Worm (Caenorhabditis elegans) whole organism, L2 larva: ENCODE data around the gene aakg-4.

Experiments used
- C34F6.9 ChIP-seq: fragments of 150-350 bp; optimal IDR thresholded peaks from 2 replicates; lab custom pipeline; 2014; ENCODE audit warnings: missing biosample characterization, missing genetic modification characterization
- R02D3.7 ChIP-seq: fragments of 150-350 bp; optimal IDR thresholded peaks from 2 replicates; lab custom pipeline; 2014; ENCODE audit warnings: missing biosample characterization, missing genetic modification characterization
- Y55F3AM.14 ChIP-seq: fragments of 200-800 bp; sonication (Bioruptor generic); optimal IDR thresholded peaks from 2 replicates; lab custom pipeline; 2018; ENCODE audit warnings: mild to moderate bottlenecking, missing genetic modification characterization, missing compliant biosample characterization
- aly-2 ChIP-seq: fragments of 150-350 bp; optimal IDR thresholded peaks from 2 replicates; lab custom pipeline; 2014; ENCODE audit warnings: missing biosample characterization, missing genetic modification characterization
- ama-1 ChIP-seq: fragments of 150-350 bp; optimal IDR thresholded peaks from 2 replicates; lab custom pipeline; 2018; ENCODE audit warnings: inconsistent platforms
- dmd-4 ChIP-seq: sonication (generic microtip); optimal IDR thresholded peaks from 2 replicates; lab custom pipeline; 2017; ENCODE audit warnings: missing biosample characterization, missing genetic modification characterization
- lin-11 ChIP-seq: fragments of 150-350 bp; sonication (generic microtip); optimal IDR thresholded peaks from 2 replicates; lab custom pipeline; 2014; ENCODE audit warnings: missing biosample characterization, missing genetic modification characterization, inconsistent platforms, mixed read lengths
- lin-13 ChIP-seq: fragments of 150-350 bp; optimal IDR thresholded peaks from 2 replicates; lab custom pipeline; 2014; ENCODE audit warnings: missing biosample characterization, missing genetic modification reagents, missing genetic modification characterization
- lsy-2 ChIP-seq, 2 experiments: fragments of 150-350 bp in 1 of 2; sonication (generic microtip) in 1 of 2; optimal IDR thresholded peaks; 2 replicates each; lab custom pipeline; 2014 to 2017; ENCODE audit warnings: missing biosample characterization in 2 of 2, missing genetic modification characterization in 2 of 2
- mab-5 ChIP-seq: fragments of 150-350 bp; optimal IDR thresholded peaks from 2 replicates; lab custom pipeline; 2014; ENCODE audit warnings: missing biosample characterization, missing genetic modification characterization
- mdl-1 ChIP-seq, 2 experiments: fragments of 150-350 bp in 1 of 2; sonication (generic microtip) in 1 of 2; optimal IDR thresholded peaks; 2 replicates each; lab custom pipeline; 2017; ENCODE audit warnings: missing biosample characterization in 2 of 2, missing genetic modification characterization in 2 of 2
- nhr-129 ChIP-seq: fragments of 150-350 bp; optimal IDR thresholded peaks from 2 replicates; lab custom pipeline; 2014; ENCODE audit warnings: missing biosample characterization, missing genetic modification characterization
- nhr-21 ChIP-seq: fragments of 150-350 bp; optimal IDR thresholded peaks from 2 replicates; lab custom pipeline; 2014; ENCODE audit warnings: missing biosample characterization, missing genetic modification characterization
- nhr-25 ChIP-seq: fragments of 150-350 bp; sonication (generic microtip); optimal IDR thresholded peaks from 3 replicates; lab custom pipeline; 2014; ENCODE audit warnings: missing biosample characterization, missing genetic modification characterization
- nhr-6 ChIP-seq: fragments of 150-350 bp; optimal IDR thresholded peaks from 2 replicates; lab custom pipeline; 2014; ENCODE audit warnings: missing biosample characterization, missing genetic modification characterization
- peb-1 ChIP-seq: fragments of 150-350 bp; optimal IDR thresholded peaks from 2 replicates; lab custom pipeline; 2014; ENCODE audit warnings: missing biosample characterization, missing genetic modification characterization
- skn-1 ChIP-seq: sonication (generic microtip); optimal IDR thresholded peaks from 2 replicates; lab custom pipeline; 2017; ENCODE audit warnings: missing biosample characterization, missing genetic modification characterization
- sma-3 ChIP-seq: sonication (generic microtip); optimal IDR thresholded peaks from 2 replicates; lab custom pipeline; 2016; ENCODE audit warnings: missing genetic modification reagents, missing genetic modification characterization, missing compliant biosample characterization
- sma-9 ChIP-seq, 2 experiments: fragments of 150-350 bp in 1 of 2; sonication (generic microtip) in 1 of 2; optimal IDR thresholded peaks; 2 replicates each; lab custom pipeline; 2014 to 2016; ENCODE audit warnings: missing genetic modification characterization in 2 of 2, mild to moderate bottlenecking in 1 of 2, missing biosample characterization in 1 of 2, missing compliant biosample characterization in 1 of 2, missing genetic modification reagents in 1 of 2, moderate library complexity in 1 of 2
- snpc-4 ChIP-seq: fragments of 150-350 bp; optimal IDR thresholded peaks from 2 replicates; lab custom pipeline; 2014; ENCODE audit warnings: missing biosample characterization, missing genetic modification characterization
- unc-39 ChIP-seq: fragments of 150-350 bp; optimal IDR thresholded peaks from 2 replicates; lab custom pipeline; 2014; ENCODE audit warnings: missing biosample characterization, missing genetic modification characterization
- unc-55 ChIP-seq: fragments of 150-350 bp; sonication (generic microtip); optimal IDR thresholded peaks from 3 replicates; lab custom pipeline; 2014; ENCODE audit warnings: missing biosample characterization, missing genetic modification reagents, missing genetic modification characterization
- ztf-1 ChIP-seq: fragments of 200-800 bp; sonication (Bioruptor generic); conservative IDR thresholded peaks from 2 replicates; pipeline ENCODE4 v1.3.6; 2022; ENCODE audit warnings: missing genetic modification characterization, missing compliant biosample characterization
- ztf-11 ChIP-seq: sonication (generic microtip); optimal IDR thresholded peaks from 2 replicates; lab custom pipeline; 2017; ENCODE audit warnings: missing biosample characterization, missing genetic modification characterization

The aakg-4 gene

DNA sequence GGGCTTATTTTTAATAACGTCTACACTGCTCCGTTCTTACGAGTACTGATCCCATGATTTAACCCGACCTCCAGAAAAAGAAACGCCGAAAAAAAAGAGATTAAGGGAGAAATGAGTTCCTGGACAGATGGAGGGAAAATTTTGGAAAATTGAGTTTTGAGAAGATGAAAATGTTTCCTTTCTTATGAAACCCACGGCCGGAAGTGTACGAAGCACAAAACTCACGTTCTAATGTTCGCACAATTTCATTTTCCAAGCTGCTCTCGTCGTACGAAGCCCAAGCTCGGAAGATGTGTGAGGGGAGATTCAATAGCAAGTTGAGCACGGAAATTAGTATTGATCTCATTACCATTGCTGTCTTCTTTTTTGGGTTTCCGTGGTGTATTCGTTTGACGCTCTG, 47.7 kb downstream of the aakg-4 start:
- TF ChIP-seq sma-9 (GFP tag; optimal IDR thresholded peaks at IDR 0.05; lab: Kevin White, UChicago) (peak; percentile 29), sma-9 (tag; optimal IDR thresholded peaks at IDR 0.05; lab: Kevin White, UChicago) (no peak), C34F6.9 (tag; lab: Kevin White, UChicago) (no peak), aly-2 (no peak), dmd-4 (no peak)

DNA sequence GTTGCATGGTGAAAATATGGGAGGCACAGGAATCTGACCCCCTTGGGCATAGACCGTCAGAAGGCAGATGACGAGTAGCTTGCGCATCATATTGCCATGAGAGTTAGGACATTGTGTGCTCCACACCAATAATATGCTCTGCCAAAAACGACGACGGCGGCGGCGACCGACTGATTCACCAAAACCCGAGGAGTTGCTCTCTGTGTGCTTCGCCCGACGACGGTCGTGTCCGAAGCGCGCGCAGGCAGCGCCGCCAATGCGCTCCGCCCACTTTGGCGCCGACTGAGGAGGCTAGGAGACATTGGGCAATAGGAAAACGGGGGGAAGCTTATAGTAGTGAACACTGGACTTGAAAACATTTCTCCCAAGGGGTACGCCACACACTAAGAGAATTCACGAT, 51.2 kb downstream of the aakg-4 start, which contains the start of gene AH9.6:
TSS of gene AH9.6 (minus strand) at position 183 of the 400 bp plus-strand sequence.
- TF ChIP-seq unc-55 (GFP tag; lab: Kevin White, UChicago) (peak; percentile 5), nhr-25 (tag; lab: Kevin White, UChicago) (no peak), nhr-6 (tag; lab: Kevin White, UChicago) (no peak)
- TF ChIP-seq, all 48 proteins: peak for 1

DNA sequence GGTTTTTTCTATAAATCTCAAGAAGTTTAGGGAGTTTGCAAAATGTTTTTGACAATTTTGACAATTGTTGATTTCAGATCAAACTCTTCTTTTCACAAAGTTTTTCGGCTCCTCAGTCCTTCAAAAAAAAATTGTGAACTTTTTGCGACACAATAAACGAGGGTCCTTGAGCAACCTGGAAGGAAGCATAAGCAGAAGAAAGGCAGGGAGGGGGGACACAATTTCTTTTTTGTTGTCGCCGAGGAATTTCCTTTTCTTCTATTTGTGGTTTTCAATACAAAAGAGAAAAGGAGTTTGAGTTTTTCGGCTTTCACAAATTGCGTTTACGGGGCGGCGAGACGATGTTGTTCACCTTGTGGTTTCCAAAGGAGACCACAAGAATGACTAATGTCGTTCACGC, 52.4 kb downstream of the aakg-4 start:
- TF ChIP-seq Y55F3AM.14 (GFP tag; lab: Kevin White, UChicago), result no peak
- no peak for TF ChIP-seq sma-3 (GFP tag; lab: Kevin White, UChicago)
- no peak for TF ChIP-seq mdl-1 (tag; optimal IDR thresholded peaks at IDR 0.05; lab: Kevin White, UChicago)
- no peak for TF ChIP-seq dmd-4
- no peak for TF ChIP-seq ama-1 (lab: Kevin White, UChicago)
- no peak for TF ChIP-seq snpc-4 (tag; lab: Kevin White, UChicago)
- TF ChIP-seq skn-1 (tag; lab: Kevin White, UChicago), result no peak
- TF ChIP-seq R02D3.7 (tag; lab: Kevin White, UChicago), result no peak
- no peak for TF ChIP-seq ztf-1
- TF ChIP-seq nhr-21 (tag; lab: Kevin White, UChicago), result no peak
- TF ChIP-seq sma-9 (GFP tag; optimal IDR thresholded peaks at IDR 0.05; lab: Kevin White, UChicago), result no peak
- TF ChIP-seq sma-9 (tag; optimal IDR thresholded peaks at IDR 0.05; lab: Kevin White, UChicago), result no peak
- TF ChIP-seq unc-39 (tag; lab: Kevin White, UChicago), result no peak
- no peak for TF ChIP-seq unc-55 (GFP tag; lab: Kevin White, UChicago)
- TF ChIP-seq ztf-11 (tag; lab: Kevin White, UChicago), result no peak
- TF ChIP-seq lsy-2 (tag; optimal IDR thresholded peaks at IDR 0.05; lab: Kevin White, UChicago), result no peak
- TF ChIP-seq nhr-129 (tag; lab: Kevin White, UChicago), result no peak
- TF ChIP-seq lin-13 (GFP tag; lab: Kevin White, UChicago), result no peak
- no peak for TF ChIP-seq lin-11

DNA sequence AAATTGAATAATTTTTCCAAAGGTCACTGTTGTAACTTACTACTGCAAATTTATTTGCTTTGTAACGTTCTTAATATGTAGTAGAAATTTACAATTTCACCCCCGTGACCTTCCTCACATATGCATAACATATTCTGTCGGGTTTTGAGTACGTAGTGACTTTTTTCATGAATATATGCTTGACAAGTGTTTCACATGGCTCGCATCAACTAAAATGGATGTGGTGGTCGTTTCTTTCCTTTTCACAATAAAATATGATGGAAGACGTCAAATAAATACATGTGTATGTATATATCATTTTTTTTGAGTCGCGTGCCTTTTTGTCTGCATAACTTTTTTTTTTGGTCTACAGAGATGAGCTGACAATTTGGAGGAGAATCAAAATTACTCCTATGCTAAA, 52.8 kb downstream of the aakg-4 start:
- peak; percentile 36 for TF ChIP-seq unc-55 (GFP tag; lab: Kevin White, UChicago)
- no peak for TF ChIP-seq peb-1 (tag; lab: Kevin White, UChicago)
- TF ChIP-seq aly-2, result no peak
- peak; percentile 43 for TF ChIP-seq mab-5 (tag; lab: Kevin White, UChicago)

DNA sequence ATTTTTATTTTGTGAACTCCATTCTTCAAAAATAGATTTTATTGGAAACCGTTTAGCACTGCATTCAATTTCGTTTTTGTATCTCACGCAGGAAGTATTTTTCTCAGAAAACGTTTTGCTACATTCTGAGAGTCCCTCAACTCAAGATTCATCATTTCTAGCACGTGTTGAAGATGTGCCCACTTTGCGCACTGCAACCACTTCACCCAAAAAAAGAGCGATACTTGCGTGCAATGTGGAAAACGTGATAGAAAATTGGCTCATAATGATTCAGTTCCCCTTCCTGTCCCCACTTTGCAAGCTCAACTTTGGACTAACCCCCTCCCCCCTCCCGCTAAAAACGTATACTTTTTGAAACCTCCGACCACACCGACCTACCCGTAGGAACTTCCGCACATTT, 54.1 kb downstream of the aakg-4 start:
- TF ChIP-seq ztf-11 (tag; lab: Kevin White, UChicago) (no peak), mdl-1 (tag; optimal IDR thresholded peaks at IDR 0.05; lab: Kevin White, UChicago) (peak in 1 of 2 experiments; percentile 7)
